Worm (Caenorhabditis elegans): ENCODE data around the gene F17A9.4.

ce11 chrV:6067112-6067511 is 43.3 kb downstream of the F17A9.4 start, which contains the start of gene srh-10:
- TF ChIP-seq chd-7 (tag; optimal IDR thresholded peaks at IDR 0.05) (no peak), mes-4 (tag; optimal IDR thresholded peaks at IDR 0.05) (no peak), attf-5 (GFP tag; optimal IDR thresholded peaks at IDR 0.05) (no peak), egrh-3 (GFP tag; IDR thresholded peaks at IDR 0.05) (no peak), hlh-26 (GFP tag; conservative IDR thresholded peaks at IDR 0.05) (no peak), unc-62 (GFP tag; optimal IDR thresholded peaks at IDR 0.05) (no peak), hmg-20 (GFP tag; IDR thresholded peaks at IDR 0.05) (no peak), dpff-1 (tag; optimal IDR thresholded peaks at IDR 0.05) (no peak), lin-26 (GFP tag; IDR thresholded peaks at IDR 0.05) (no peak), tlf-1 (GFP tag; optimal IDR thresholded peaks at IDR 0.05) (no peak), ama-1 (optimal IDR thresholded peaks at IDR 0.05) (no peak), ama-1 (GFP tag; optimal IDR thresholded peaks at IDR 0.05) (no peak), unc-130 (GFP tag; optimal IDR thresholded peaks at IDR 0.05) (no peak)

All from whole organism, young adult.